Fruit fly (Drosophila melanogaster) S2 (cell line): ENCODE data around the gene CG31249.
A peak's percentile ranks its signal among the peaks of the same experiment; 100 is the strongest.

Experiments used
- CG8478 ChIP-seq: fragments of >200 bp; optimal IDR thresholded peaks from 2 replicates; lab custom pipeline; 2018
- CTCF ChIP-seq, 2 experiments: fragments of >200 bp; optimal IDR thresholded peaks; 2 replicates each; lab custom pipeline; 2018

- TF ChIP-seq CG8478 (no peak), CTCF (optimal IDR thresholded peaks at IDR 0.05; lab: Kevin White, UChicago) (peak; percentile 97 to 99)
Measured at dm6 chr3R:17733261-17733660, 46.4 kb upstream of the CG31249 start, which contains the start of gene CG14321.
